Worm (Caenorhabditis elegans) whole organism, early embryonic: ENCODE results near the gene cul-4.

Experiments
- B0310.2 ChIP-seq: sonication (generic microtip); optimal IDR thresholded peaks from 2 replicates; lab custom pipeline; 2016; ENCODE audit warnings: mild to moderate bottlenecking, missing genetic modification characterization, missing compliant biosample characterization
- F13C5.2 ChIP-seq: sonication (generic microtip); optimal IDR thresholded peaks from 2 replicates; lab custom pipeline; 2017; ENCODE audit warnings: mild to moderate bottlenecking, missing genetic modification characterization, inconsistent platforms, missing compliant biosample characterization
- aly-1 ChIP-seq: sonication (generic microtip); optimal IDR thresholded peaks from 2 replicates; lab custom pipeline; 2016; ENCODE audit warnings: missing genetic modification characterization, missing compliant biosample characterization
- ama-1 ChIP-seq: fragments of 150-350 bp; optimal IDR thresholded peaks from 2 replicates; lab custom pipeline; 2014
- ceh-13 ChIP-seq: fragments of 200-800 bp; sonication (Bioruptor generic); optimal IDR thresholded peaks from 2 replicates; lab custom pipeline; 2018; ENCODE audit warnings: mild to moderate bottlenecking, missing genetic modification characterization, missing compliant biosample characterization
- ceh-36 ChIP-seq: sonication (generic microtip); optimal IDR thresholded peaks from 2 replicates; lab custom pipeline; 2016; ENCODE audit warnings: missing genetic modification characterization, inconsistent platforms, missing compliant biosample characterization
- ets-7 ChIP-seq: sonication (generic microtip); optimal IDR thresholded peaks from 2 replicates; lab custom pipeline; 2016; ENCODE audit warnings: missing genotype, missing genetic modification characterization, missing compliant biosample characterization
- flt-1 ChIP-seq: fragments of 200-800 bp; sonication (Bioruptor generic); IDR thresholded peaks from 2 replicates; pipeline ENCODE4 v1.3.6; 2022; ENCODE audit warnings: missing genetic modification characterization, missing compliant biosample characterization
- hmbx-1 ChIP-seq: sonication (generic microtip); optimal IDR thresholded peaks from 2 replicates; lab custom pipeline; 2016; ENCODE audit warnings: mild to moderate bottlenecking, missing genetic modification characterization, missing compliant biosample characterization
- hmg-4 ChIP-seq: fragments of 200-800 bp; sonication (Bioruptor generic); optimal IDR thresholded peaks from 2 replicates; lab custom pipeline; 2018; ENCODE audit warnings: mild to moderate bottlenecking, missing genetic modification characterization, missing compliant biosample characterization
- hnd-1 ChIP-seq: sonication (generic microtip); optimal IDR thresholded peaks from 2 replicates; lab custom pipeline; 2016; ENCODE audit warnings: missing genetic modification characterization, missing compliant biosample characterization
- pes-1 ChIP-seq: fragments of 200-800 bp; sonication (Bioruptor generic); IDR thresholded peaks from 2 replicates; pipeline ENCODE4 v1.3.6; 2022; ENCODE audit warnings: missing genetic modification reagents, missing genetic modification characterization, missing compliant biosample characterization
- scrt-1 ChIP-seq: fragments of 200-800 bp; sonication (Bioruptor generic); IDR thresholded peaks from 2 replicates; pipeline ENCODE4 v1.3.6; 2022; ENCODE audit warnings: missing genetic modification characterization, missing compliant biosample characterization
- sea-1 ChIP-seq: fragments of 200-800 bp; sonication (Bioruptor generic); conservative IDR thresholded peaks from 2 replicates; pipeline ENCODE4 v1.3.6; 2022; ENCODE audit warnings: missing genetic modification characterization, missing compliant biosample characterization
- tbx-11 ChIP-seq: fragments of 200-800 bp; sonication (Bioruptor generic); IDR thresholded peaks from 2 replicates; pipeline ENCODE4 v1.3.6; 2022; ENCODE audit warnings: missing genetic modification characterization, missing compliant biosample characterization
- tbx-37 ChIP-seq: fragments of 200-800 bp; sonication (Bioruptor generic); conservative IDR thresholded peaks from 2 replicates; pipeline ENCODE4 v1.3.6; 2022; ENCODE audit warnings: missing genetic modification reagents, missing genetic modification characterization, missing compliant biosample characterization
- tra-4 ChIP-seq: sonication (generic microtip); optimal IDR thresholded peaks from 2 replicates; lab custom pipeline; 2017; ENCODE audit warnings: missing genetic modification characterization, missing compliant biosample characterization

cul-4 gene

ce11 chrII:7289923-7290476 is 11.9 kb upstream of the cul-4 start, which contains the start of gene C30G12.2:
TSS of gene C30G12.2 (plus strand) at chrII:7290426.
- no peak for TF ChIP-seq ama-1 (lab: Kevin White, UChicago)

- no peak for TF ChIP-seq pes-1 (GFP tag; lab: Robert Waterston, UW)
- TF ChIP-seq ceh-36 (tag; lab: Kevin White, UChicago), result no peak
- TF ChIP-seq tbx-11 (GFP tag; lab: Robert Waterston, UW), result no peak
- no peak for TF ChIP-seq hmg-4 (GFP tag; lab: Kevin White, UChicago)
- TF ChIP-seq hmbx-1 (tag; lab: Kevin White, UChicago), result no peak
- no peak for TF ChIP-seq aly-1 (tag; lab: Kevin White, UChicago)
- no peak for TF ChIP-seq scrt-1 (GFP tag; lab: Robert Waterston, UW)
- TF ChIP-seq hnd-1 (tag; lab: Kevin White, UChicago), result no peak
- TF ChIP-seq sea-1, result no peak
Observed at ce11 chrII:7295917-7296316, 6.0 kb upstream of the cul-4 start, which contains the start of gene C30G12.6. TSS of gene C30G12.6 (minus strand) at chrII:7296017.

- no peak for TF ChIP-seq ceh-13 (GFP tag; lab: Kevin White, UChicago)
- no peak for TF ChIP-seq ceh-36 (tag; lab: Kevin White, UChicago)
- no peak for TF ChIP-seq hmg-4 (GFP tag; lab: Kevin White, UChicago)
- TF ChIP-seq aly-1 (tag; lab: Kevin White, UChicago), result no peak
- no peak for TF ChIP-seq sea-1
- TF ChIP-seq tra-4 (tag; lab: Kevin White, UChicago), result no peak
- TF ChIP-seq F13C5.2 (tag; lab: Kevin White, UChicago), result no peak
- TF ChIP-seq ets-7, result no peak
- no peak for TF ChIP-seq hnd-1 (tag; lab: Kevin White, UChicago)
- no peak for TF ChIP-seq ama-1 (lab: Kevin White, UChicago)
- no peak for TF ChIP-seq hmbx-1 (tag; lab: Kevin White, UChicago)
- TF ChIP-seq tbx-11 (GFP tag; lab: Robert Waterston, UW), result no peak
- no peak for TF ChIP-seq B0310.2 (tag; lab: Kevin White, UChicago)
- no peak for TF ChIP-seq tbx-37
- no peak for TF ChIP-seq flt-1
Observed at ce11 chrII:7298197-7298682, 3.7 kb upstream of the cul-4 start, which contains the start of gene puf-8. TSS of gene puf-8 (minus strand) at chrII:7298247.

ce11 chrII:7299042-7299441 is 2.9 kb upstream of the cul-4 start, which contains the start of gene C30G12.1:
TSS of gene C30G12.1 (plus strand) at chrII:7299342.
- no peak for TF ChIP-seq aly-1 (tag; lab: Kevin White, UChicago)
- no peak for TF ChIP-seq ceh-13 (GFP tag; lab: Kevin White, UChicago)

ce11 chrII:7305558-7305957 is 3.7 kb downstream of the cul-4 start, which contains the start of gene brf-1:
TSS of gene brf-1 (plus strand) at chrII:7305858.
- TF ChIP-seq scrt-1 (GFP tag; lab: Robert Waterston, UW) (no peak), tbx-37 (no peak), tbx-11 (GFP tag; lab: Robert Waterston, UW) (no peak), tra-4 (tag; lab: Kevin White, UChicago) (no peak), sea-1 (no peak), hmg-4 (GFP tag; lab: Kevin White, UChicago) (no peak), ceh-13 (GFP tag; lab: Kevin White, UChicago) (no peak), ama-1 (lab: Kevin White, UChicago) (no peak)

ce11 chrII:7310023-7310422 is 8.1 kb downstream of the cul-4 start, which contains the start of the genes F45E12.5 and cnep-1:
TSS of gene F45E12.5 (minus strand) at chrII:7310115.
TSS of gene cnep-1 (plus strand) at chrII:7310348.
- TF ChIP-seq flt-1, result no peak
- TF ChIP-seq pes-1 (GFP tag; lab: Robert Waterston, UW), result no peak
- TF ChIP-seq tbx-37, result no peak
- no peak for TF ChIP-seq aly-1 (tag; lab: Kevin White, UChicago)
- TF ChIP-seq scrt-1 (GFP tag; lab: Robert Waterston, UW), result no peak
- TF ChIP-seq tbx-11 (GFP tag; lab: Robert Waterston, UW), result no peak

- TF ChIP-seq hnd-1 (tag; lab: Kevin White, UChicago) (no peak), hmbx-1 (tag; lab: Kevin White, UChicago) (no peak), aly-1 (tag; lab: Kevin White, UChicago) (no peak), ama-1 (lab: Kevin White, UChicago) (no peak)
Observed at ce11 chrII:7314083-7314482, 12.2 kb downstream of the cul-4 start, which contains the start of gene F45E12.6. TSS of gene F45E12.6 (minus strand) at chrII:7314183.

- no peak for TF ChIP-seq tbx-37
Observed at ce11 chrII:7317468-7317867, 15.6 kb downstream of the cul-4 start, which contains the start of gene F21D12.2. TSS of gene F21D12.2 (plus strand) at chrII:7317768.

ce11 chrII:7319471-7319870 is 17.6 kb downstream of the cul-4 start:
- TF ChIP-seq tra-4 (tag; lab: Kevin White, UChicago) (no peak), ceh-36 (tag; lab: Kevin White, UChicago) (no peak), ceh-13 (GFP tag; lab: Kevin White, UChicago) (no peak), flt-1 (no peak), hmg-4 (GFP tag; lab: Kevin White, UChicago) (no peak), hnd-1 (tag; lab: Kevin White, UChicago) (no peak), tbx-37 (no peak), ets-7 (no peak), scrt-1 (GFP tag; lab: Robert Waterston, UW) (no peak), tbx-11 (GFP tag; lab: Robert Waterston, UW) (no peak)
